Worm (Caenorhabditis elegans) whole organism, early embryonic: ENCODE results near the gene sre-13.

Experiments
- B0310.2 ChIP-seq: sonication (generic microtip); optimal IDR thresholded peaks from 2 replicates; lab custom pipeline; 2016; ENCODE audit warnings: mild to moderate bottlenecking, missing genetic modification characterization, missing compliant biosample characterization
- F13C5.2 ChIP-seq: sonication (generic microtip); optimal IDR thresholded peaks from 2 replicates; lab custom pipeline; 2017; ENCODE audit warnings: mild to moderate bottlenecking, missing genetic modification characterization, inconsistent platforms, missing compliant biosample characterization
- aly-1 ChIP-seq: sonication (generic microtip); optimal IDR thresholded peaks from 2 replicates; lab custom pipeline; 2016; ENCODE audit warnings: missing genetic modification characterization, missing compliant biosample characterization
- ama-1 ChIP-seq: fragments of 150-350 bp; optimal IDR thresholded peaks from 2 replicates; lab custom pipeline; 2014
- ceh-13 ChIP-seq: fragments of 200-800 bp; sonication (Bioruptor generic); optimal IDR thresholded peaks from 2 replicates; lab custom pipeline; 2018; ENCODE audit warnings: mild to moderate bottlenecking, missing genetic modification characterization, missing compliant biosample characterization
- ceh-36 ChIP-seq: sonication (generic microtip); optimal IDR thresholded peaks from 2 replicates; lab custom pipeline; 2016; ENCODE audit warnings: missing genetic modification characterization, inconsistent platforms, missing compliant biosample characterization
- ets-7 ChIP-seq: sonication (generic microtip); optimal IDR thresholded peaks from 2 replicates; lab custom pipeline; 2016; ENCODE audit warnings: missing genotype, missing genetic modification characterization, missing compliant biosample characterization
- flt-1 ChIP-seq: fragments of 200-800 bp; sonication (Bioruptor generic); IDR thresholded peaks from 2 replicates; pipeline ENCODE4 v1.3.6; 2022; ENCODE audit warnings: missing genetic modification characterization, missing compliant biosample characterization
- hmbx-1 ChIP-seq: sonication (generic microtip); optimal IDR thresholded peaks from 2 replicates; lab custom pipeline; 2016; ENCODE audit warnings: mild to moderate bottlenecking, missing genetic modification characterization, missing compliant biosample characterization
- hmg-4 ChIP-seq: fragments of 200-800 bp; sonication (Bioruptor generic); optimal IDR thresholded peaks from 2 replicates; lab custom pipeline; 2018; ENCODE audit warnings: mild to moderate bottlenecking, missing genetic modification characterization, missing compliant biosample characterization
- hnd-1 ChIP-seq: sonication (generic microtip); optimal IDR thresholded peaks from 2 replicates; lab custom pipeline; 2016; ENCODE audit warnings: missing genetic modification characterization, missing compliant biosample characterization
- pes-1 ChIP-seq: fragments of 200-800 bp; sonication (Bioruptor generic); IDR thresholded peaks from 2 replicates; pipeline ENCODE4 v1.3.6; 2022; ENCODE audit warnings: missing genetic modification reagents, missing genetic modification characterization, missing compliant biosample characterization
- scrt-1 ChIP-seq: fragments of 200-800 bp; sonication (Bioruptor generic); IDR thresholded peaks from 2 replicates; pipeline ENCODE4 v1.3.6; 2022; ENCODE audit warnings: missing genetic modification characterization, missing compliant biosample characterization
- sea-1 ChIP-seq: fragments of 200-800 bp; sonication (Bioruptor generic); conservative IDR thresholded peaks from 2 replicates; pipeline ENCODE4 v1.3.6; 2022; ENCODE audit warnings: missing genetic modification characterization, missing compliant biosample characterization
- tbx-11 ChIP-seq: fragments of 200-800 bp; sonication (Bioruptor generic); IDR thresholded peaks from 2 replicates; pipeline ENCODE4 v1.3.6; 2022; ENCODE audit warnings: missing genetic modification characterization, missing compliant biosample characterization
- tbx-37 ChIP-seq: fragments of 200-800 bp; sonication (Bioruptor generic); conservative IDR thresholded peaks from 2 replicates; pipeline ENCODE4 v1.3.6; 2022; ENCODE audit warnings: missing genetic modification reagents, missing genetic modification characterization, missing compliant biosample characterization
- tra-4 ChIP-seq: sonication (generic microtip); optimal IDR thresholded peaks from 2 replicates; lab custom pipeline; 2017; ENCODE audit warnings: missing genetic modification characterization, missing compliant biosample characterization

The sre-13 gene

DNA sequence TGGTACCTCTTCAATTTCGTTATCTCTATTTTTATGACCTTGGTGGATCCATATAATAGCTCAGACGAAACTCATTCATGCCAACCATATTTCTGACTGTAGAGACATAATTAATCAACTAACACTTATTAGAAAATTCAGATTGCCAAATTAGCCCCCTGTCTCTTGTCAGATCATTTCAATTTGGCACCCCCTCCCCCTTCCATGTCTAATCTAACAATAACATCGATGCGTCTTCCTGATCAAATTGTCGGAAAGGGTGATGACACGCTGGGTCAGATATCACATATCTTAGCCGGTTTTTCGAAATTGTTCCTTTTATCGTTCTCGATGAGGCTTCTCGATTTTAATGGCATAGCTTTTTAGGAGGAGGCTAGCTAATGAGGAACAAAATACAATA is 25.3 kb downstream of the sre-13 start:
- TF ChIP-seq pes-1 (no peak), hnd-1 (tag; lab: Kevin White, UChicago) (no peak), hmg-4 (GFP tag; lab: Kevin White, UChicago) (no peak), B0310.2 (no peak), sea-1 (GFP tag; lab: Robert Waterston, UW) (no peak), ceh-13 (no peak), aly-1 (no peak), F13C5.2 (no peak), ets-7 (tag; lab: Kevin White, UChicago) (no peak), tra-4 (no peak), hmbx-1 (tag; lab: Kevin White, UChicago) (no peak), tbx-37 (no peak), flt-1 (no peak), tbx-11 (GFP tag; lab: Robert Waterston, UW) (no peak), ama-1 (lab: Kevin White, UChicago) (no peak), ceh-36 (tag; lab: Kevin White, UChicago) (no peak)

DNA sequence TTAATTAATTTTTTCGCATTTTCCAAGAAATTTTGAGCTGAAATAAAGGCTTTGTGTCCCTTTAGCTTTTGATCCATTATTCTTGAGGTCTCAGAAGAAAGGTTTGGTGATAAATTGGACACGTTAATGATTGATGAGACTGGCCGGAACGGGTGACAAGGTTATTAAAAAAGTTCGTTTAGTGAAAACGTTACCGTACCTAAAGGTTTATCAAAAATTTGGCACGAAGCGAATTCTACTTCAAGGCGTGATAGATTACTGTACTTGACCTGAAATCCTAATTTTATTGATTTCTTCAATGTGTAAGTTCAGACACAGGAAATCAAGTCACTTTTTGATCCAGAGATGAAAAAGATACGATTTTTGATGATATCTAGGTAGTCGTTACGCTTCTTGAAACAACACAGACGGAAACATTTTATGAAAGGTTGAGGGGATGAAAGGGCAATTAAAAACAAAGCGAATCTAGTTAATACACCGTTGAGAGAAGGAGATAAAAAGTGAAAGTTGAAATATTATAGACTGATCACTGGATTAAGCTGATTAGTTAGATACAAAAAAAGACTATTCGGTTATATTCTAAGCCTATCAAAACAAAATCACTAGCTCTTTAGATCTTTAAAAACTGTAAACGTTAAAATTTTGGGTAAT is 26.0 kb downstream of the sre-13 start:
- TF ChIP-seq ceh-36 (tag; lab: Kevin White, UChicago) (no peak), pes-1 (no peak), flt-1 (no peak), ets-7 (tag; lab: Kevin White, UChicago) (no peak), tbx-11 (GFP tag; lab: Robert Waterston, UW) (no peak), aly-1 (no peak), F13C5.2 (no peak), tbx-37 (no peak), tra-4 (no peak), B0310.2 (no peak), ama-1 (lab: Kevin White, UChicago) (no peak), hnd-1 (tag; lab: Kevin White, UChicago) (no peak), sea-1 (GFP tag; lab: Robert Waterston, UW) (no peak), hmg-4 (GFP tag; lab: Kevin White, UChicago) (no peak), scrt-1 (no peak), ceh-13 (no peak), hmbx-1 (tag; lab: Kevin White, UChicago) (no peak)

DNA sequence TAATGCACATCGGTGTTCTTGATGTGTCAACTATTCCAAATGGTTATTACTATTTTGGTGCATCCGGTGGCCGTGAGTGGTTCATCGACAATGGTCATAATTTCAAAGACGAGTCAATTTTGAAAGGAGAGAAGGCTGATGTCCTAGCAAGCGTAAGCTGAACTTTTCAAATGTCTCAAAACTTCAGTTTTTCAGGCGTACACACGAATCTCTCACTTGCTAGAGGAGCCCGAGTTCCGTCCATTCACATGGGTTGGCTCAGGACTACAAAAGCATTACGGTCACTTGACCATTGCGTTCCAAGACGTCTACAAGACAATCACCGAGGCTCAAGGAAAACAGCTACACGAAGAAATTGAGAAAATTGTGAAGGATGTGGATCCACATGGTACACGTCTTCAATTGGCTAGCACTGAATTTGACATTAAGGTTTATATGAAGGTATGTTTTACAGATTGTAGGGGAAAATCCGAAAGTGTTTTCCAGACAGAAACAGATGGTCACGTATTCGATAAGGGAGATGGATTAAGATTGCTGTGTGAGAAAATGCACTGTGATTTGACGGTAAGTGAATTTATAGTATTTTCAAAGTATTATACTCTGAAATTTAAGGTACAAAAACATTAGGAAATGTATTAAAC is 27.2 kb downstream of the sre-13 start:
- TF ChIP-seq sea-1 (GFP tag; lab: Robert Waterston, UW) (no peak), hmg-4 (GFP tag; lab: Kevin White, UChicago) (no peak), ceh-13 (no peak), ama-1 (lab: Kevin White, UChicago) (no peak), scrt-1 (no peak), hmbx-1 (tag; lab: Kevin White, UChicago) (no peak)

DNA sequence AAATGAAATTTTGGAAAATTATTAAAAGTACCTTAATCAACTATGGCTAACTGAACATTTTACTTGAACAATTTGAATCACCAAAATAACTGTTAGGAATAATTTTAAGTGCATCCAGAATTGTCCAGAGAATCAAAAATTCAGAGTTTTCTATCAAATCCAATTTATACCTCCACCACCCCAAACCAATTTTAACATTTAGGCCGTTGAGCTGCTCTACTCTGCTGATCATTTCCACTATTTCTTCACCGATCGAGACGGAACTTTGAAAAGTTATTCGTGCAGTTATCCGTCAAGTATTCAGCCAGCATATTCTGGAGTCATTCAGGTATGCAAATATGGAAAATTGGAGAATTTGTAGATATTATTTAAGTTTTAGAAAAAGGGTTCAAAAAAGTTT is 28.1 kb downstream of the sre-13 start:
- TF ChIP-seq ceh-36 (tag; lab: Kevin White, UChicago) (no peak), B0310.2 (no peak), tbx-11 (GFP tag; lab: Robert Waterston, UW) (no peak), pes-1 (no peak)

DNA sequence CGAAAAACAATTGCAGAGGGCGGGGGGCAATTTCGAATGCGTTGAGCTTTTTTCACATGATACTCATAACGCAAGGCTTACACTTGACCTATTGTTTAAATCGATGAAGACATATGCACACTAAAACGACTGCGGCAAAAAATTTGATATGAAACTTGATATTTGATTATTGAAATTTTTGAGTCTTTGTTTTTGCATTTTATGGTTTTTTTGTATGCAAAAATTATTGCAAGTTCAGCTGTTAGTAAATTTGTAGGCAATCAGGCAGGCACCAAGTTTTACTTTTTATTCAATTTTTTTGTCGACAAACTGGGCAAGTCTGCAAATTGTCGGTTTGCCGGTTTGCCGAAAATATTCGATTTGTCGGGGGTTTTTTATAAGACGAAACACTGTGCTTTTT is 30.5 kb downstream of the sre-13 start, which contains the start of gene arl-3:
TSS of gene arl-3 (plus strand) at position 301 of the 400 bp plus-strand sequence.
- TF ChIP-seq hmg-4 (GFP tag; lab: Kevin White, UChicago): no peak

DNA sequence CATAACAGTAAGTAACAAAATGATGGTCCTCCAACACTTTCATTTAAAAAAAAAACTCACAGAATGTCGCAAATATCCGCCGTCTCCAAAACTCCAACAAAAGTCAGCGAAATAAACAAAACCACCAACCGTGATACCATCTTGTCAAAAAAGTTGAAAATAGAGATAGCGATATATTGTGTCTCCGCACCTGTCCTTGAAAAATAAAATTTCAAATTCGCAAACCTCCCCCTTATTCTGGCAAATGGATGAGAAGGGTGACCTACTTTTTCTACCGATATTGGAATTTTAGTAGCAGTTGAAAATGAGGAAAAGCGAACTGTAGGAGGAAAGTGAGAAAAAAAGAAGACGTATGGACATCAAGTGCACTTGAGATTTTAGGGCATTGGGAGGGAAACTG is 31.2 kb downstream of the sre-13 start, which contains the start of gene F19H8.2:
TSS of gene F19H8.2 (minus strand) at position 391 of the 400 bp plus-strand sequence.
- TF ChIP-seq tra-4 (no peak), B0310.2 (no peak), hmbx-1 (tag; lab: Kevin White, UChicago) (no peak), tbx-37 (no peak), ama-1 (lab: Kevin White, UChicago) (no peak), tbx-11 (GFP tag; lab: Robert Waterston, UW) (no peak), scrt-1 (no peak), sea-1 (GFP tag; lab: Robert Waterston, UW) (no peak), flt-1 (no peak), F13C5.2 (no peak), ceh-13 (no peak), ceh-36 (tag; lab: Kevin White, UChicago) (no peak), hnd-1 (tag; lab: Kevin White, UChicago) (no peak), ets-7 (tag; lab: Kevin White, UChicago) (no peak), hmg-4 (GFP tag; lab: Kevin White, UChicago) (no peak), pes-1 (no peak), aly-1 (no peak)

DNA sequence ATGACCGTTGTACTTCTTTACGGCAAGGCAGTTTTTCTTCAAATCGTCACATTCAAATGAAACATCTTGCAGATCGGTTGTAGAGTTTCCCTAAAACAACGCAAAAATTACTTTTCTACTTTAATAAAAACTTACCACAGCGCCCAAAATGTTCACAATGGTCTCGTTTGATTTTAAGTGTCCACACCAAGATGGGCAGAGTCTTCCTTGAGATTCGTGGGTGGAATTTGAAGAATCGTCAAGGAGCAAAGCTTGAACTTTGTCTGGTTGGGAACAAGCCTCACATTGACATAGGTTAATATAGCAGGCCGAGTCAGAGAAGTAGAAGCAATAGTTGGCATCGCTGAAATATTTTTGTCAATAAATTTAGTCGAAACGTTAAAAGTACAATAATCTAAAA is 31.6 kb downstream of the sre-13 start:
- TF ChIP-seq sea-1 (GFP tag; lab: Robert Waterston, UW) (no peak), B0310.2 (no peak)

DNA sequence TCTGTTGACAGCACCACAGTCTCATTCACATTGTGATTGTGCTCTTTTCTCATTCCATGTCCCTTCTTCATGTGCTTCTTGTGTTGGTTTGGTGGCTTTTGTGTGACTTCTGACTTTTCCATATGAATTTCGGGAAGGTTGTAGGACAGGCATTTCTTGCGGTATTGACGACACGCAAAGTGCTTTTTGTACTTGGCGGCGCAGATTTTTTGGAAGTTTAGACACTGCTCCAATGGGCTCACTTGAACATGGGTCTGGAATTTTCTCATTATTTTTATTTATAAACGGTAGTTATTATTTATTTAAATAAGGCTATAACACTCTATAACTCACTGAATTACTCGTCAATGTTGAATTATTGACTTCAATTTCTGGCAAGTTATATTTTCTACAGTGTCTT is 32.4 kb downstream of the sre-13 start:
- TF ChIP-seq aly-1: no peak
- no peak for TF ChIP-seq hmbx-1 (tag; lab: Kevin White, UChicago)
- TF ChIP-seq ceh-36 (tag; lab: Kevin White, UChicago): no peak
- no peak for TF ChIP-seq ama-1 (lab: Kevin White, UChicago)
- TF ChIP-seq ceh-13: no peak
- TF ChIP-seq scrt-1: no peak
- TF ChIP-seq ets-7 (tag; lab: Kevin White, UChicago): no peak
